Fruit fly (Drosophila melanogaster) whole organism, embryonic: Measurements from ENCODE around the gene CG6015.

Experiments
- Abd-B ChIP-seq: fragments of 200-800 bp; sonication (Bioruptor generic); optimal IDR thresholded peaks from 2 replicates; lab custom pipeline; 2018; ENCODE audit warnings: missing biosample characterization, mild to moderate bottlenecking, missing genetic modification characterization, moderate library complexity
- CG11085 ChIP-seq: fragments of 200-800 bp; sonication (Bioruptor generic); IDR thresholded peaks from 2 replicates; pipeline ENCODE4 v1.3.6; 2022; ENCODE audit warnings: missing biosample characterization, missing genetic modification characterization
- CG12299 ChIP-seq: fragments of 200-800 bp; sonication (Bioruptor generic); optimal IDR thresholded peaks from 2 replicates; lab custom pipeline; 2018; ENCODE audit warnings: missing biosample characterization, mild to moderate bottlenecking, missing genetic modification characterization
- CG14050 ChIP-seq: fragments of 200-800 bp; sonication (Bioruptor generic); IDR thresholded peaks from 3 replicates; pipeline ENCODE4 v1.3.6; 2022; ENCODE audit warnings: missing biosample characterization, missing genetic modification characterization
- CG14710 ChIP-seq: fragments of 200-800 bp; sonication (Bioruptor generic); optimal IDR thresholded peaks from 3 replicates; lab custom pipeline; 2019; ENCODE audit warnings: missing biosample characterization, mild to moderate bottlenecking, missing genetic modification characterization, moderate library complexity
- CG1529 ChIP-seq: fragments of 200-800 bp; sonication (Bioruptor generic); optimal IDR thresholded peaks from 3 replicates; lab custom pipeline; 2018; ENCODE audit warnings: missing biosample characterization, missing genetic modification characterization
- CG17912 ChIP-seq: fragments of 200-800 bp; sonication (Bioruptor generic); optimal IDR thresholded peaks from 2 replicates; lab custom pipeline; 2018; ENCODE audit warnings: missing biosample characterization, mild to moderate bottlenecking, missing genetic modification characterization
- CG18262 ChIP-seq: fragments of 200-800 bp; optimal IDR thresholded peaks from 3 replicates; lab custom pipeline; 2019; ENCODE audit warnings: missing biosample characterization, mild to moderate bottlenecking, missing genetic modification characterization, moderate library complexity
- CG18764 ChIP-seq: fragments of 200-800 bp; sonication (Bioruptor generic); optimal IDR thresholded peaks from 3 replicates; lab custom pipeline; 2016; ENCODE audit warnings: missing biosample characterization, missing genetic modification characterization
- CG32772 ChIP-seq: fragments of 200-800 bp; sonication (Bioruptor generic); IDR thresholded peaks from 2 replicates; pipeline ENCODE4 v1.3.6; 2022; ENCODE audit warnings: missing biosample characterization, missing genetic modification characterization
- CG3726 ChIP-seq: fragments of 200-800 bp; sonication (Bioruptor generic); IDR thresholded peaks from 3 replicates; pipeline ENCODE4, ENCODE4 v1.3.6; 2022; ENCODE audit warnings: missing biosample characterization, missing genetic modification characterization
- CG3847 ChIP-seq: fragments of 200-800 bp; sonication (Bioruptor generic); IDR thresholded peaks from 2 replicates; pipeline ENCODE4 v1.3.6; 2022; ENCODE audit warnings: missing biosample characterization, missing genetic modification characterization
- CG4328 ChIP-seq: fragments of 200-800 bp; sonication (Bioruptor generic); optimal IDR thresholded peaks from 3 replicates; lab custom pipeline; 2017; ENCODE audit warnings: missing biosample characterization, missing genetic modification reagents, missing genetic modification characterization
- CG7372 ChIP-seq: fragments of 200-800 bp; sonication (Bioruptor generic); IDR thresholded peaks from 2 replicates; pipeline ENCODE4 v1.3.6; 2022; ENCODE audit warnings: missing biosample characterization, missing genetic modification characterization
- CG8290 ChIP-seq, 3 experiments: fragments of 200-800 bp; sonication (Bioruptor generic); optimal IDR thresholded peaks; 2 replicates each; lab custom pipeline; 2016 to 2019; ENCODE audit warnings: missing biosample characterization in 3 of 3, missing genetic modification characterization in 3 of 3, mild to moderate bottlenecking in 2 of 3, moderate library complexity in 1 of 3
- CG9727 ChIP-seq: fragments of 200-800 bp; sonication (Bioruptor generic); optimal IDR thresholded peaks from 3 replicates; lab custom pipeline; 2017; ENCODE audit warnings: missing biosample characterization, mild to moderate bottlenecking, missing genetic modification characterization
- Fer1 ChIP-seq: fragments of 200-800 bp; sonication (Bioruptor generic); optimal IDR thresholded peaks from 2 replicates; lab custom pipeline; 2017; ENCODE audit warnings: missing biosample characterization, mild to moderate bottlenecking, missing genetic modification characterization
- Hand ChIP-seq: fragments of 200-800 bp; sonication (Bioruptor generic); optimal IDR thresholded peaks from 2 replicates; lab custom pipeline; 2017; ENCODE audit warnings: mild to moderate bottlenecking, missing biosample characterization, missing genetic modification reagents, missing genetic modification characterization
- Hr39 ChIP-seq: fragments of >200 bp; optimal IDR thresholded peaks from 2 replicates; lab custom pipeline; 2017
- Kr ChIP-seq: fragments of 200-800 bp; sonication (Bioruptor generic); optimal IDR thresholded peaks from 2 replicates; lab custom pipeline; 2017; ENCODE audit warnings: missing biosample characterization, mild to moderate bottlenecking, missing genetic modification characterization
- MBD-R2 ChIP-seq: fragments of 200-800 bp; sonication (Bioruptor generic); IDR thresholded peaks from 2 replicates; pipeline ENCODE4 v1.3.6; 2022; ENCODE audit warnings: missing biosample characterization, missing genetic modification characterization
- PHDP ChIP-seq: fragments of 200-800 bp; sonication (Bioruptor generic); optimal IDR thresholded peaks from 3 replicates; lab custom pipeline; 2018; ENCODE audit warnings: missing biosample characterization, mild to moderate bottlenecking, missing genetic modification characterization, moderate library complexity
- Six4 ChIP-seq: fragments of 200-800 bp; sonication (Bioruptor generic); optimal IDR thresholded peaks from 2 replicates; lab custom pipeline; 2016; ENCODE audit warnings: missing biosample characterization, missing genetic modification characterization
- abd-A ChIP-seq: fragments of 200-800 bp; sonication (Bioruptor generic); optimal IDR thresholded peaks from 3 replicates; lab custom pipeline; 2019; ENCODE audit warnings: missing biosample characterization, mild to moderate bottlenecking, missing genetic modification characterization, moderate library complexity
- bcd ChIP-seq: fragments of 200-800 bp; sonication (Bioruptor generic); optimal IDR thresholded peaks from 2 replicates; lab custom pipeline; 2017; ENCODE audit warnings: missing biosample characterization, mild to moderate bottlenecking, missing genetic modification characterization
- bsh ChIP-seq, 2 experiments: fragments of 200-800 bp; sonication (Bioruptor generic); optimal IDR thresholded peaks; 2 replicates each; lab custom pipeline; 2017 to 2018; ENCODE audit warnings: mild to moderate bottlenecking in 2 of 2, missing biosample characterization in 2 of 2, missing genetic modification characterization in 2 of 2, moderate library complexity in 1 of 2
- chif ChIP-seq, 2 experiments: fragments of 200-800 bp; sonication (Bioruptor generic); optimal IDR thresholded peaks; 3 replicates each; lab custom pipeline; 2016; ENCODE audit warnings: missing biosample characterization in 2 of 2, missing genetic modification characterization in 2 of 2
- crp ChIP-seq, 2 experiments: fragments of 200-800 bp; sonication (Bioruptor generic); optimal IDR thresholded peaks; 2 replicates in 1 of 2; 3 replicates in 1 of 2; lab custom pipeline; 2017; ENCODE audit warnings: missing biosample characterization in 2 of 2, missing genetic modification characterization in 2 of 2, mild to moderate bottlenecking in 1 of 2, moderate library complexity in 1 of 2
- da ChIP-seq: fragments of 200-800 bp; sonication (Bioruptor generic); optimal IDR thresholded peaks from 2 replicates; lab custom pipeline; 2016; ENCODE audit warnings: missing biosample characterization, missing genetic modification characterization
- dimm ChIP-seq: fragments of 200-800 bp; sonication (Bioruptor generic); IDR thresholded peaks from 2 replicates; pipeline ENCODE4 v1.3.6; 2022; ENCODE audit warnings: missing biosample characterization, missing genetic modification characterization
- dmrt99B ChIP-seq: fragments of 200-800 bp; sonication (Bioruptor generic); optimal IDR thresholded peaks from 2 replicates; lab custom pipeline; 2018; ENCODE audit warnings: missing biosample characterization, mild to moderate bottlenecking, missing genetic modification characterization, moderate library complexity
- esg ChIP-seq: fragments of 200-800 bp; sonication (Bioruptor generic); conservative IDR thresholded peaks from 2 replicates; pipeline ENCODE4 v1.3.6; 2022; ENCODE audit warnings: missing biosample characterization, missing genetic modification characterization
- fd102C ChIP-seq: fragments of 200-800 bp; sonication (Bioruptor generic); optimal IDR thresholded peaks from 2 replicates; lab custom pipeline; 2018; ENCODE audit warnings: missing biosample characterization, mild to moderate bottlenecking, missing genetic modification characterization, moderate library complexity
- kay ChIP-seq: fragments of 200-800 bp; sonication (Bioruptor generic); optimal IDR thresholded peaks from 2 replicates; lab custom pipeline; 2016; ENCODE audit warnings: missing biosample characterization, missing genetic modification characterization
- klu ChIP-seq: fragments of 200-800 bp; sonication (Bioruptor generic); IDR thresholded peaks from 2 replicates; pipeline ENCODE4 v1.3.6; 2022; ENCODE audit warnings: missing biosample characterization, missing genetic modification characterization
- kni ChIP-seq: fragments of 200-800 bp; sonication (Bioruptor generic); optimal IDR thresholded peaks from 3 replicates; lab custom pipeline; 2017; ENCODE audit warnings: mild to moderate bottlenecking, missing biosample characterization, missing genetic modification reagents, missing genetic modification characterization
- org-1 ChIP-seq: fragments of 200-800 bp; sonication (Bioruptor generic); optimal IDR thresholded peaks from 2 replicates; lab custom pipeline; 2017; ENCODE audit warnings: missing biosample characterization, missing genetic modification characterization
- p53 ChIP-seq: fragments of 200-800 bp; sonication (Bioruptor generic); optimal IDR thresholded peaks from 2 replicates; lab custom pipeline; 2016; ENCODE audit warnings: missing biosample characterization, missing genetic modification characterization
- pho ChIP-seq: fragments of 200-800 bp; sonication (Bioruptor generic); optimal IDR thresholded peaks from 2 replicates; lab custom pipeline; 2016; ENCODE audit warnings: missing biosample characterization, missing genetic modification characterization
- ranshi ChIP-seq: fragments of 200-800 bp; sonication (Bioruptor generic); IDR thresholded peaks from 2 replicates; pipeline ENCODE4 v1.3.6; 2022; ENCODE audit warnings: missing biosample characterization, missing genetic modification characterization
- slbo ChIP-seq: fragments of 200-800 bp; sonication (Bioruptor generic); IDR thresholded peaks from 2 replicates; pipeline ENCODE4 v1.3.6; 2022; ENCODE audit warnings: missing biosample characterization, missing genetic modification characterization
- sqz ChIP-seq: fragments of 200-800 bp; sonication (Bioruptor generic); optimal IDR thresholded peaks from 3 replicates; lab custom pipeline; 2018; ENCODE audit warnings: missing biosample characterization, mild to moderate bottlenecking, missing genetic modification characterization
- sug ChIP-seq: fragments of 200-800 bp; optimal IDR thresholded peaks from 2 replicates; lab custom pipeline; 2019; ENCODE audit warnings: missing biosample characterization, mild to moderate bottlenecking, missing genetic modification characterization, moderate library complexity
- tgo ChIP-seq: fragments of 200-800 bp; sonication (Bioruptor generic); IDR thresholded peaks from 3 replicates; pipeline ENCODE4 v1.3.6; 2022; ENCODE audit warnings: missing biosample characterization, missing genetic modification characterization
- ttk ChIP-seq: fragments of 200-800 bp; sonication (Bioruptor generic); IDR thresholded peaks from 2 replicates; pipeline ENCODE4 v2.1.2; 2022; ENCODE audit warnings: missing biosample characterization, missing genetic modification characterization
- tx ChIP-seq: fragments of 200-800 bp; sonication (Bioruptor generic); optimal IDR thresholded peaks from 2 replicates; lab custom pipeline; 2016; ENCODE audit warnings: missing biosample characterization, missing genetic modification characterization
- unpg ChIP-seq: fragments of 200-800 bp; sonication (Bioruptor generic); optimal IDR thresholded peaks from 3 replicates; lab custom pipeline; 2018; ENCODE audit warnings: missing biosample characterization, mild to moderate bottlenecking, missing genetic modification characterization, moderate library complexity
- vvl ChIP-seq: fragments of 200-800 bp; sonication (Bioruptor generic); IDR thresholded peaks from 2 replicates; pipeline ENCODE4 v1.3.6; 2022; ENCODE audit warnings: missing biosample characterization, missing genetic modification characterization
- zen2 ChIP-seq: fragments of 200-800 bp; sonication (Bioruptor generic); IDR thresholded peaks from 3 replicates; pipeline ENCODE4 v1.3.6; 2022; ENCODE audit warnings: missing biosample characterization, missing genetic modification characterization; ENCODE audit not compliant: partially characterized antibody

The CG6015 gene

DNA sequence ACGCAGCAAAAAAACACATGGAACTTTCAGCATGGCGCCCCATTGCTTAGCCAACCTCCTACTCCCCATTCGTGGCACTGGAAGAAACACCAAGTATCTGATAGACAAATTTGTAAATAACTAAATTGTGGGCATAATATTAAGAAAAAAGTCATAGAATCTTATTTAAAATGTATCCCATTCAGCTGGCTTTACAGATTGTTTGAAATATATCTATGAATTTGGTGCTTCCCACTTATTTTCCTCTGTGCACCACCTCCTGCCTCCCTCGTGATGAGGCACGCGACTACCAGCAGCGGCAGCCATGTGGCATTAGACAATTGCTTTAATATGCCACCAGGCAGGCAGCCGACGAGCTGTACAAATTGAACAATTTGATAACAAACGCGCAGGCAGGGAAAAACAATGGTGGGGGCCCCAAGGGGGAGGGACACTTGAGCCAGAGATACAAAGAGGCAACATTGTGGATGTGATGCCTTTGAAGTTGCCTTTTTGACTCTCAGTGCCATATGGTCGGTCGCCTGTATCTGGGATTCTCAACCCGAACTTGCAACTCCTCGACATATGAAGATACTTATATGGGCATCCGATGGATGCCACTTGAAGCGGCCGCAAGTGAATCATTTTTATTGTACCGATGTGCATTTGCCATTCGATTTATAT is 15.2 kb upstream of the CG6015 start (continued):
- TF ChIP-seq CG4328 (GFP tag; lab: Kevin White, UChicago) = peak; percentile 40
- peak; percentile 85 for TF ChIP-seq ttk
- no peak; the same call in 1 of the 2 replicates for TF ChIP-seq dimm (GFP tag; lab: Robert Waterston, UW)
- peak; percentile 62 for TF ChIP-seq CG12299 (tag; lab: Kevin White, UChicago)
- TF ChIP-seq tx (GFP tag; lab: Kevin White, UChicago) = peak; percentile 66
- peak; percentile 87 for TF ChIP-seq unpg (GFP tag; lab: Kevin White, UChicago)
- TF ChIP-seq kay (GFP tag; lab: Kevin White, UChicago) = peak; percentile 80
- TF ChIP-seq sqz (GFP tag; lab: Kevin White, UChicago) = peak; percentile 9
- peak; percentile 75 for TF ChIP-seq abd-A (tag; lab: Kevin White, UChicago)
- TF ChIP-seq CG8290 (GFP tag; optimal IDR thresholded peaks at IDR 0.05; lab: Kevin White, UChicago) = peak; percentile 45
- peak in 1 of 2 experiments; percentile 86 for TF ChIP-seq CG8290 (tag; optimal IDR thresholded peaks at IDR 0.05; lab: Kevin White, UChicago)
- TF ChIP-seq CG14710 (tag; lab: Kevin White, UChicago) = peak; percentile 62
- peak; percentile 85 for TF ChIP-seq tgo
- TF ChIP-seq CG32772 (GFP tag; lab: Robert Waterston, UW) = peak; percentile 81
- TF ChIP-seq CG18262 (tag; lab: Kevin White, UChicago) = peak; percentile 82
- TF ChIP-seq MBD-R2 (GFP tag; lab: Robert Waterston, UW) = peak; percentile 54; the same call in 1 of the 2 replicates
- TF ChIP-seq vvl (GFP tag; lab: Robert Waterston, UW) = peak; percentile 89
- TF ChIP-seq zen2 (GFP tag; lab: Robert Waterston, UW) = no peak
- peak; percentile 78 to 80 for TF ChIP-seq chif (GFP tag; optimal IDR thresholded peaks at IDR 0.05; lab: Kevin White, UChicago)
- peak; percentile 77 for TF ChIP-seq CG3847
- TF ChIP-seq bcd (GFP tag; lab: Kevin White, UChicago) = peak; percentile 76
- no peak for TF ChIP-seq fd102C
- TF ChIP-seq CG7372 (GFP tag; lab: Robert Waterston, UW) = no peak
- peak; percentile 84 for TF ChIP-seq slbo (GFP tag; lab: Robert Waterston, UW)
- TF ChIP-seq ranshi (GFP tag; lab: Robert Waterston, UW) = peak; percentile 84
- TF ChIP-seq kni (GFP tag; lab: Kevin White, UChicago) = no peak
- TF ChIP-seq klu (GFP tag; lab: Robert Waterston, UW) = peak; percentile 66
- TF ChIP-seq crp (GFP tag; optimal IDR thresholded peaks at IDR 0.05; lab: Kevin White, UChicago) = peak in 1 of 2 experiments; percentile 20
- peak; percentile 73 for TF ChIP-seq Six4
- peak; percentile 75 for TF ChIP-seq CG1529 (GFP tag; lab: Kevin White, UChicago)
- TF ChIP-seq p53 (GFP tag; lab: Kevin White, UChicago) = no peak
- peak; percentile 73 for TF ChIP-seq esg
- TF ChIP-seq CG11085 (GFP tag; lab: Robert Waterston, UW) = no peak
- peak; percentile 63 for TF ChIP-seq sug (tag; lab: Kevin White, UChicago)
- TF ChIP-seq Fer1 (GFP tag; lab: Kevin White, UChicago) = peak; percentile 88
- peak; percentile 55 for TF ChIP-seq CG18764 (GFP tag; lab: Kevin White, UChicago)
- TF ChIP-seq CG9727 = peak; percentile 80
- TF ChIP-seq pho (GFP tag; lab: Kevin White, UChicago) = peak; percentile 69
- TF ChIP-seq bsh (GFP tag; optimal IDR thresholded peaks at IDR 0.05; lab: Kevin White, UChicago) = peak; percentile 45 to 87
- no peak for TF ChIP-seq Hr39
- TF ChIP-seq CG14050 (GFP tag; lab: Robert Waterston, UW) = peak; percentile 77
- TF ChIP-seq Abd-B = peak; percentile 69
- peak; percentile 7 for TF ChIP-seq CG17912 (GFP tag; lab: Kevin White, UChicago)
- TF ChIP-seq Hand = peak; percentile 82
- 0 out of 3 replicates have a peak, but pooled peaks have one; percentile 65 for TF ChIP-seq CG3726 (GFP tag; lab: Robert Waterston, UW)
- peak; percentile 87 for TF ChIP-seq dmrt99B (tag; lab: Kevin White, UChicago)
- TF ChIP-seq org-1 (GFP tag; lab: Kevin White, UChicago) = peak; percentile 84
- peak; percentile 81 for TF ChIP-seq PHDP (tag; lab: Kevin White, UChicago)
- TF ChIP-seq da = peak; percentile 73
- TF ChIP-seq Kr (GFP tag; lab: Kevin White, UChicago) = no peak
